Worm (Caenorhabditis elegans): ENCODE data around the gene srg-67.
A peak's percentile ranks its signal among the peaks of the same experiment; 100 is the strongest.

The srg-67 gene

ce11 chrV:5493447-5493846 is 30.7 kb upstream of the srg-67 start, which contains the start of gene T05C3.2 (continued):
- TF ChIP-seq attf-3 (GFP tag; conservative IDR thresholded peaks at IDR 0.05): no peak

ce11 chrV:5490205-5490604 is 27.4 kb upstream of the srg-67 start, which contains the start of gene T05C3.6:
T05C3.6 (plus strand) TSS chrV:5490445.
- TF ChIP-seq nhr-80 (tag; optimal IDR thresholded peaks at IDR 0.05) (peak; percentile 88), madf-10 (tag; optimal IDR thresholded peaks at IDR 0.05) (no peak), B0336.3 (GFP tag; IDR thresholded peaks at IDR 0.05) (no peak), aptf-2 (GFP tag; conservative IDR thresholded peaks at IDR 0.05) (no peak), nhr-120 (GFP tag; IDR thresholded peaks at IDR 0.05) (no peak), cebp-1 (GFP tag; IDR thresholded peaks at IDR 0.05) (no peak), cebp-1 (tag; optimal IDR thresholded peaks at IDR 0.05) (no peak), somi-1 (GFP tag; optimal IDR thresholded peaks at IDR 0.05) (no peak), snpc-4 (GFP tag; optimal IDR thresholded peaks at IDR 0.05) (no peak), snpc-4 (tag; optimal IDR thresholded peaks at IDR 0.05) (no peak)

DNA sequence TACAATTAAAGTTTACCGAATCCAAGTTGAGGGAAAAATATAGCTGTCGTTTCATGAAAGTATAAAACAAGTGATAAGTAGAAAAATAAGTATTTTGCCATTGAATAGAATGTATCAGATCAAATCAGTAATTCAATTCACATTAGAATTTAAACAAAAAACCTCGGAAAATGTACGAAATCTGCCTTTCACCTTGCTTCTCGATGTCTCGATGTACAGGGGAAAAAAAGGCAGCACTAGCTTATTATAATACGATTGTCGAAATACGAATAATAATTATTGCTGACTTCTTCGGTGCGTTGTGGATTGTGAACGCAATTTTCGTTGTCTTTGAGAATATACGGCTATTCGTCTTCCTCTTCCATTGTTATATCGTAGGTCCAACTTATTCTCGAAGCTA is 26.0 kb upstream of the srg-67 start, which contains the start of gene grl-18:
TSS of gene grl-18 (minus strand) at position 101 of the 400 bp plus-strand sequence.
- TF ChIP-seq aptf-2 (GFP tag; conservative IDR thresholded peaks at IDR 0.05) (no peak), die-1 (tag; optimal IDR thresholded peaks at IDR 0.05) (no peak), sptf-2 (GFP tag; optimal IDR thresholded peaks at IDR 0.05) (no peak), B0336.3 (GFP tag; IDR thresholded peaks at IDR 0.05) (no peak), hlh-26 (GFP tag; conservative IDR thresholded peaks at IDR 0.05) (no peak), K11D2.4 (GFP tag; IDR thresholded peaks at IDR 0.05) (no peak), lsy-27 (tag; optimal IDR thresholded peaks at IDR 0.05; ENCODE audit: borderline replicate concordance, insufficient read depth) (no peak), dox-1 (GFP tag; IDR thresholded peaks at IDR 0.05) (no peak), egl-44 (GFP tag; IDR thresholded peaks at IDR 0.05) (no peak), madf-8 (GFP tag; conservative IDR thresholded peaks at IDR 0.05) (no peak), bed-1 (GFP tag; IDR thresholded peaks at IDR 0.05) (no peak), tbx-9 (tag; optimal IDR thresholded peaks at IDR 0.05; ENCODE audit: borderline replicate concordance) (no peak), F57A8.1 (GFP tag; optimal IDR thresholded peaks at IDR 0.05) (no peak)

DNA sequence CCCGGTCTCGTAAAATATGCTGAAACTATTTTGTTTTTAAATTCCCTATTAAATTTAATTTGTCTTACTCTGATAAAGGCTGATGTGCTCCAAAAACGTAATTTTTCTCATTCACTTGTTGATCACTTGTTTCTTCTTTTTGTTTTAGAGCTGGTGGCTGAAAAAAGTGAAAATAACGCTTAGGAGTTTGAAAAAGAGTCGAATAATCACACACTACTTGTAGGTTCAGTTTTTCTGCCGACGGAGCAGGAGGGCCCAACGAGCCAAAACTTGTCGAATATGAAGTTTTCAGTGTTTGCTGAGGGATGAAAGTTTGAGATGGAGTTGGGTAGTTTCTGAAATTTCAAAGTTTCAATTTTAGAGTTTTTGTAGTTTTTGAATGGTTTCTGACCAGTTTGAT is 24.4 kb upstream of the srg-67 start:
- TF ChIP-seq snpc-3.4 (tag; optimal IDR thresholded peaks at IDR 0.05): no peak
- no peak for TF ChIP-seq ztf-26 (tag; optimal IDR thresholded peaks at IDR 0.05)
- no peak for TF ChIP-seq lsl-1 (GFP tag; optimal IDR thresholded peaks at IDR 0.05)
- TF ChIP-seq hrde-1 (tag; optimal IDR thresholded peaks at IDR 0.05; ENCODE audit: borderline replicate concordance): no peak
- no peak for TF ChIP-seq ceh-79 (tag; optimal IDR thresholded peaks at IDR 0.05)
- no peak for TF ChIP-seq attf-6 (GFP tag; IDR thresholded peaks at IDR 0.05)

- TF ChIP-seq ztf-25 (GFP tag; IDR thresholded peaks at IDR 0.05): no peak
- no peak for TF ChIP-seq ztf-22 (GFP tag; optimal IDR thresholded peaks at IDR 0.05)
- TF ChIP-seq cebp-1 (GFP tag; IDR thresholded peaks at IDR 0.05): no peak
- no peak for TF ChIP-seq cebp-1 (tag; optimal IDR thresholded peaks at IDR 0.05)
- TF ChIP-seq mcd-1 (GFP tag; IDR thresholded peaks at IDR 0.05): no peak
- TF ChIP-seq egrh-3 (GFP tag; IDR thresholded peaks at IDR 0.05): no peak
- TF ChIP-seq hlh-12 (tag; optimal IDR thresholded peaks at IDR 0.05): no peak
- no peak for TF ChIP-seq die-1 (tag; optimal IDR thresholded peaks at IDR 0.05)
- no peak for TF ChIP-seq madf-3 (GFP tag; IDR thresholded peaks at IDR 0.05)
- TF ChIP-seq madf-6 (GFP tag; IDR thresholded peaks at IDR 0.05): no peak
Measured at ce11 chrV:5484866-5485265, 22.1 kb upstream of the srg-67 start, which contains the start of gene srg-65. srg-65 (minus strand) TSS chrV:5484966.

All from whole organism, young adult.